Fruit fly (Drosophila melanogaster) whole organism, embryonic: ENCODE results near the gene Efhc1.1.

Source experiments
- Abd-B ChIP-seq: fragments of 200-800 bp; sonication (Bioruptor generic); optimal IDR thresholded peaks from 2 replicates; lab custom pipeline; 2018; ENCODE audit warnings: missing biosample characterization, mild to moderate bottlenecking, missing genetic modification characterization, moderate library complexity
- Adf1 ChIP-seq: fragments of 200-800 bp; sonication (Bioruptor generic); IDR thresholded peaks from 2 replicates; pipeline ENCODE4 v1.3.6; 2022; ENCODE audit warnings: missing biosample characterization, missing genetic modification characterization
- Aef1 ChIP-seq: fragments of 200-800 bp; sonication (Bioruptor generic); IDR thresholded peaks from 3 replicates; pipeline ENCODE4 v1.3.6; 2022; ENCODE audit warnings: missing biosample characterization, missing genetic modification characterization
- Awh ChIP-seq: fragments of 200-800 bp; sonication (Bioruptor generic); IDR thresholded peaks from 2 replicates; pipeline ENCODE4, ENCODE4 v1.3.6; 2022; ENCODE audit warnings: missing biosample characterization, missing genetic modification characterization
- BEAF-32 ChIP-seq: fragments of 200-800 bp; sonication (Bioruptor generic); optimal IDR thresholded peaks from 3 replicates; lab custom pipeline; 2017; ENCODE audit warnings: missing biosample characterization, missing genetic modification characterization, mild to moderate bottlenecking, moderate library complexity, missing genetic modification reagents
- CG10147 ChIP-seq: fragments of 200-800 bp; sonication (Bioruptor generic); optimal IDR thresholded peaks from 2 replicates; lab custom pipeline; 2019; ENCODE audit warnings: missing biosample characterization, mild to moderate bottlenecking, missing genetic modification characterization, moderate library complexity
- CG10209 ChIP-seq: fragments of 200-800 bp; sonication (Bioruptor generic); optimal IDR thresholded peaks from 3 replicates; lab custom pipeline; 2017; ENCODE audit warnings: missing biosample characterization, mild to moderate bottlenecking, missing genetic modification characterization, missing genetic modification reagents
- CG10979 ChIP-seq: fragments of 200-800 bp; sonication (Bioruptor generic); optimal IDR thresholded peaks from 2 replicates; lab custom pipeline; 2018; ENCODE audit warnings: missing biosample characterization, mild to moderate bottlenecking, missing genetic modification characterization, moderate library complexity
- CG12219 ChIP-seq: fragments of 200-800 bp; sonication (Bioruptor generic); optimal IDR thresholded peaks from 3 replicates; lab custom pipeline; 2018; ENCODE audit warnings: missing biosample characterization, mild to moderate bottlenecking, missing genetic modification characterization
- CG12391 ChIP-seq: fragments of 200-800 bp; sonication (Bioruptor generic); optimal IDR thresholded peaks from 3 replicates; lab custom pipeline; 2018; ENCODE audit warnings: missing biosample characterization, mild to moderate bottlenecking, missing genetic modification characterization, moderate library complexity
- CG13123 ChIP-seq: fragments of 200-800 bp; sonication (Bioruptor generic); optimal IDR thresholded peaks from 2 replicates; lab custom pipeline; 2016; ENCODE audit warnings: missing biosample characterization, missing genetic modification characterization
- CG14710 ChIP-seq: fragments of 200-800 bp; sonication (Bioruptor generic); optimal IDR thresholded peaks from 3 replicates; lab custom pipeline; 2019; ENCODE audit warnings: missing biosample characterization, mild to moderate bottlenecking, missing genetic modification characterization, moderate library complexity
- CG15479 ChIP-seq: fragments of 200-800 bp; sonication (Bioruptor generic); optimal IDR thresholded peaks from 3 replicates; lab custom pipeline; 2019; ENCODE audit warnings: missing biosample characterization, mild to moderate bottlenecking, missing genetic modification characterization, moderate library complexity
- CG1602 ChIP-seq: fragments of 200-800 bp; sonication (Bioruptor generic); optimal IDR thresholded peaks from 3 replicates; lab custom pipeline; 2016; ENCODE audit warnings: missing biosample characterization, missing genetic modification characterization
- CG1603 ChIP-seq: fragments of 200-800 bp; sonication (Bioruptor generic); optimal IDR thresholded peaks from 2 replicates; lab custom pipeline; 2019; ENCODE audit warnings: missing biosample characterization, mild to moderate bottlenecking, missing genetic modification characterization, moderate library complexity
- CG17385 ChIP-seq: fragments of 200-800 bp; sonication (Bioruptor generic); optimal IDR thresholded peaks from 3 replicates; lab custom pipeline; 2018; ENCODE audit warnings: missing biosample characterization, mild to moderate bottlenecking, missing genetic modification characterization
- CG18619 ChIP-seq: fragments of 200-800 bp; sonication (Bioruptor generic); optimal IDR thresholded peaks from 3 replicates; lab custom pipeline; 2017; ENCODE audit warnings: missing biosample characterization, mild to moderate bottlenecking, missing genetic modification characterization
- CG32532 ChIP-seq: fragments of 200-800 bp; sonication (Bioruptor generic); IDR thresholded peaks from 2 replicates; pipeline ENCODE4 v1.3.6; 2022; ENCODE audit warnings: missing biosample characterization, missing genetic modification characterization
- CG3847 ChIP-seq: fragments of 200-800 bp; sonication (Bioruptor generic); IDR thresholded peaks from 2 replicates; pipeline ENCODE4 v1.3.6; 2022; ENCODE audit warnings: missing biosample characterization, missing genetic modification characterization
- CG4404 ChIP-seq: fragments of 200-800 bp; sonication (Bioruptor generic); IDR thresholded peaks from 2 replicates; pipeline ENCODE4 v1.3.6; 2022; ENCODE audit warnings: missing biosample characterization, missing genetic modification characterization
- CG4707 ChIP-seq: fragments of 200-800 bp; sonication (Bioruptor generic); optimal IDR thresholded peaks from 2 replicates; lab custom pipeline; 2018; ENCODE audit warnings: missing biosample characterization, mild to moderate bottlenecking, missing genetic modification characterization, moderate library complexity
- CG4730 ChIP-seq: fragments of 200-800 bp; sonication (Bioruptor generic); IDR thresholded peaks from 2 replicates; pipeline ENCODE4 v1.3.6; 2022; ENCODE audit warnings: missing biosample characterization, missing genetic modification characterization
- CG6175 ChIP-seq: fragments of 200-800 bp; sonication (Bioruptor generic); IDR thresholded peaks from 3 replicates; pipeline ENCODE4 v1.3.6; 2022; ENCODE audit warnings: missing biosample characterization, missing genetic modification characterization
- CG6272 ChIP-seq: fragments of 200-800 bp; sonication (Bioruptor generic); IDR thresholded peaks from 2 replicates; pipeline ENCODE4 v1.3.6; 2022; ENCODE audit warnings: missing biosample characterization, missing genetic modification characterization
- CG7556 ChIP-seq: fragments of 200-800 bp; sonication (Bioruptor generic); optimal IDR thresholded peaks from 2 replicates; lab custom pipeline; 2017; ENCODE audit warnings: missing biosample characterization, mild to moderate bottlenecking, missing genetic modification characterization
- CG8359 ChIP-seq: fragments of 200-800 bp; sonication (Bioruptor generic); optimal IDR thresholded peaks from 2 replicates; lab custom pipeline; 2017; ENCODE audit warnings: missing biosample characterization, mild to moderate bottlenecking, missing genetic modification characterization, borderline replicate concordance
- Doc2 ChIP-seq: fragments of 200-800 bp; sonication (Bioruptor generic); IDR thresholded peaks from 2 replicates; pipeline ENCODE4 v1.3.6; 2022; ENCODE audit warnings: missing biosample characterization, missing genetic modification characterization
- Elba2 ChIP-seq: fragments of 200-800 bp; sonication (Bioruptor generic); optimal IDR thresholded peaks from 3 replicates; lab custom pipeline; 2016; ENCODE audit warnings: missing biosample characterization, missing genetic modification characterization
- HLH4C ChIP-seq: fragments of 200-800 bp; sonication (Bioruptor generic); IDR thresholded peaks from 3 replicates; pipeline ENCODE4 v1.3.6; 2022; ENCODE audit warnings: missing biosample characterization, missing genetic modification characterization; ENCODE audit not compliant: partially characterized antibody
- HmgD ChIP-seq: fragments of 200-800 bp; sonication (Bioruptor generic); optimal IDR thresholded peaks from 3 replicates; lab custom pipeline; 2016; ENCODE audit warnings: missing biosample characterization, missing genetic modification characterization
- Mad ChIP-seq: fragments of 200-800 bp; sonication (Bioruptor generic); optimal IDR thresholded peaks from 2 replicates; lab custom pipeline; 2016; ENCODE audit warnings: missing biosample characterization, missing genetic modification characterization
- Sox102F ChIP-seq: fragments of 200-800 bp; sonication (Bioruptor generic); optimal IDR thresholded peaks from 2 replicates; lab custom pipeline; 2018; ENCODE audit warnings: missing biosample characterization, mild to moderate bottlenecking, missing genetic modification characterization, moderate library complexity
- YL-1 ChIP-seq: fragments of 200-800 bp; sonication (Bioruptor generic); optimal IDR thresholded peaks from 3 replicates; lab custom pipeline; 2017; ENCODE audit warnings: missing biosample characterization, mild to moderate bottlenecking, missing genetic modification characterization
- abd-A ChIP-seq: fragments of 200-800 bp; sonication (Bioruptor generic); optimal IDR thresholded peaks from 3 replicates; lab custom pipeline; 2019; ENCODE audit warnings: missing biosample characterization, mild to moderate bottlenecking, missing genetic modification characterization, moderate library complexity
- ac ChIP-seq: fragments of 200-800 bp; sonication (Bioruptor generic); optimal IDR thresholded peaks from 3 replicates; lab custom pipeline; 2017; ENCODE audit warnings: missing biosample characterization, mild to moderate bottlenecking, missing genetic modification characterization
- ara ChIP-seq: fragments of 200-800 bp; sonication (Bioruptor generic); IDR thresholded peaks from 2 replicates; pipeline ENCODE4 v1.3.6; 2022; ENCODE audit warnings: missing biosample characterization, missing genetic modification characterization
- bigmax ChIP-seq: fragments of 200-800 bp; sonication (Bioruptor generic); optimal IDR thresholded peaks from 2 replicates; lab custom pipeline; 2018; ENCODE audit warnings: missing biosample characterization, mild to moderate bottlenecking, missing genetic modification characterization
- cas ChIP-seq: fragments of 200-800 bp; sonication (Bioruptor generic); IDR thresholded peaks from 2 replicates; pipeline ENCODE4 v1.3.6; 2022; ENCODE audit warnings: missing biosample characterization, missing genetic modification characterization
- crp ChIP-seq, 2 experiments: fragments of 200-800 bp; sonication (Bioruptor generic); optimal IDR thresholded peaks; 2 replicates in 1 of 2; 3 replicates in 1 of 2; lab custom pipeline; 2017; ENCODE audit warnings: missing biosample characterization in 2 of 2, missing genetic modification characterization in 2 of 2, mild to moderate bottlenecking in 1 of 2, moderate library complexity in 1 of 2
- cwo ChIP-seq: fragments of 200-800 bp; sonication (Bioruptor generic); optimal IDR thresholded peaks from 3 replicates; lab custom pipeline; 2017; ENCODE audit warnings: missing biosample characterization, missing genetic modification characterization, mild to moderate bottlenecking, moderate library complexity, missing genetic modification reagents
- danr ChIP-seq: fragments of 200-800 bp; sonication (Bioruptor generic); IDR thresholded peaks from 2 replicates; pipeline ENCODE4 v1.3.6; 2022; ENCODE audit warnings: missing biosample characterization, missing genetic modification characterization
- dysf ChIP-seq: fragments of 200-800 bp; sonication (Bioruptor generic); IDR thresholded peaks from 3 replicates; pipeline ENCODE4 v1.3.6; 2022; ENCODE audit warnings: missing biosample characterization, missing genetic modification characterization
- fru ChIP-seq: fragments of >200 bp; optimal IDR thresholded peaks from 2 replicates; lab custom pipeline; 2017
- gfzf ChIP-seq: fragments of 200-800 bp; sonication (Bioruptor generic); optimal IDR thresholded peaks from 2 replicates; lab custom pipeline; 2016; ENCODE audit warnings: missing biosample characterization, mild to moderate bottlenecking, missing genetic modification characterization, moderate library complexity
- hth ChIP-seq: fragments of >200 bp; optimal IDR thresholded peaks from 2 replicates; lab custom pipeline; 2017; ENCODE audit warnings: inconsistent platforms
- lilli ChIP-seq: fragments of 200-800 bp; sonication (Bioruptor generic); optimal IDR thresholded peaks from 3 replicates; lab custom pipeline; 2016; ENCODE audit warnings: missing biosample characterization, missing genetic modification characterization
- shn ChIP-seq: fragments of 200-800 bp; sonication (Bioruptor generic); optimal IDR thresholded peaks from 3 replicates; lab custom pipeline; 2016; ENCODE audit warnings: missing biosample characterization, missing genetic modification characterization
- sima ChIP-seq: fragments of 200-800 bp; sonication (Bioruptor generic); optimal IDR thresholded peaks from 2 replicates; lab custom pipeline; 2016; ENCODE audit warnings: missing biosample characterization, missing genetic modification characterization
- wdn ChIP-seq: fragments of 200-800 bp; sonication (Bioruptor generic); IDR thresholded peaks from 2 replicates; pipeline ENCODE4 v1.3.6; 2022; ENCODE audit warnings: missing biosample characterization, missing genetic modification characterization
- zen ChIP-seq: fragments of 200-800 bp; sonication (Bioruptor generic); optimal IDR thresholded peaks from 3 replicates; lab custom pipeline; 2018; ENCODE audit warnings: missing biosample characterization, mild to moderate bottlenecking, missing genetic modification characterization, moderate library complexity

Gene Efhc1.1

dm6 chrX:15803764-15804563 is 20.5 kb upstream of the Efhc1.1 start, which contains the start of the genes PGRP-LE and sd (continued):
- peak; percentile 34 for TF ChIP-seq BEAF-32 (GFP tag; lab: Kevin White, UChicago)
- peak; percentile 2 for TF ChIP-seq lilli (GFP tag; lab: Kevin White, UChicago)
- no peak for TF ChIP-seq Mad
- no peak for TF ChIP-seq zen (tag; lab: Kevin White, UChicago)
- TF ChIP-seq CG14710: no peak
- TF ChIP-seq CG4404 (GFP tag; lab: Robert Waterston, UW): no peak
- TF ChIP-seq CG13123 (GFP tag; lab: Kevin White, UChicago): no peak
- no peak for TF ChIP-seq sima
- TF ChIP-seq CG1603 (tag; lab: Kevin White, UChicago): peak; percentile 18
- TF ChIP-seq HmgD: no peak
- TF ChIP-seq Adf1 (GFP tag; lab: Robert Waterston, UW): no peak; the same call in 1 of the 2 replicates
- peak; percentile 43 for TF ChIP-seq gfzf (GFP tag; lab: Kevin White, UChicago)
- no peak for TF ChIP-seq CG17385 (GFP tag; lab: Kevin White, UChicago)
- TF ChIP-seq fru (lab: Kevin White, UChicago): no peak
- TF ChIP-seq cwo (GFP tag; lab: Kevin White, UChicago): no peak
- TF ChIP-seq ac: no peak
- TF ChIP-seq cas: no peak
- no peak for TF ChIP-seq CG12219
- TF ChIP-seq HLH4C (GFP tag; lab: Robert Waterston, UW): no peak
- peak in 1 of 2 experiments; percentile 82 for TF ChIP-seq crp (GFP tag; optimal IDR thresholded peaks at IDR 0.05; lab: Kevin White, UChicago)
- TF ChIP-seq CG4707: peak; percentile 70
- no peak for TF ChIP-seq Awh (GFP tag; lab: Robert Waterston, UW)
- no peak for TF ChIP-seq Sox102F (GFP tag; lab: Kevin White, UChicago)
- TF ChIP-seq shn (GFP tag; lab: Kevin White, UChicago): no peak
- TF ChIP-seq wdn (GFP tag; lab: Robert Waterston, UW): no peak
- TF ChIP-seq CG4730 (GFP tag; lab: Robert Waterston, UW): no peak
- TF ChIP-seq CG7556 (GFP tag; lab: Kevin White, UChicago): no peak
- no peak for TF ChIP-seq hth (lab: Kevin White, UChicago)
- no peak for TF ChIP-seq Abd-B
- TF ChIP-seq Doc2: no peak
- TF ChIP-seq Aef1 (GFP tag; lab: Robert Waterston, UW): no peak
- TF ChIP-seq CG12391 (tag; lab: Kevin White, UChicago): peak; percentile 18
- TF ChIP-seq CG10979 (tag; lab: Kevin White, UChicago): no peak
- no peak for TF ChIP-seq CG8359 (GFP tag; lab: Kevin White, UChicago)
- no peak for TF ChIP-seq bigmax (GFP tag; lab: Kevin White, UChicago)
- no peak for TF ChIP-seq CG6272 (GFP tag; lab: Robert Waterston, UW)
- TF ChIP-seq dysf: no peak
- TF ChIP-seq CG3847: no peak
- TF ChIP-seq ara: no peak
- TF ChIP-seq danr (GFP tag; lab: Robert Waterston, UW): no peak
- TF ChIP-seq CG18619 (GFP tag; lab: Kevin White, UChicago): no peak
- peak; percentile 66 for TF ChIP-seq abd-A (tag; lab: Kevin White, UChicago)
- no peak for TF ChIP-seq CG1602
- no peak for TF ChIP-seq CG6175
- no peak for TF ChIP-seq Elba2 (GFP tag; lab: Kevin White, UChicago)
- no peak for TF ChIP-seq CG10209 (GFP tag; lab: Kevin White, UChicago)
- TF ChIP-seq CG10147 (GFP tag; lab: Kevin White, UChicago): peak; percentile 8
- TF ChIP-seq CG15479 (GFP tag; lab: Kevin White, UChicago): no peak
- no peak for TF ChIP-seq CG32532 (GFP tag; lab: Robert Waterston, UW)
- TF ChIP-seq YL-1 (GFP tag; lab: Kevin White, UChicago): no peak
